Fruit fly (Drosophila melanogaster): ENCODE measurements around the gene CG14418.

DNA sequence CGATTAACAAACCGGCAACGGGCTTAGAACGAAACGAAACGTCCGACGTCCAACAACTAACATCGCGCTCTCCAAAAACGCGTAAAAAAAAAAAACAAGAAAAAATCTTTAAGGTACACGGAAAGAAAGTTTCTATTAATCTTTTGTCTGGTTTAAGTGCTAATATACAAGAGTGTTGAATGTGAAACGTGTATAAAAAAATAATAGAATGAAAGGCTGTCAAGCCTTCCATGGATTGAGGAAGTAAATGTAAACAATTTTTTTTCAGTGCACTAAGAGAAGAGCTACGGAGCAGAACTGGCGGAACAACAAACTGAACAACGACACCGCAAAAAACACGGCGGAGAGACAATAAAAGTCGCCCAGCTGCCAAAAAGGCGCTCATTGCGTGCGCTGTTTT lies 36.3 kb upstream of the CG14418 start, which contains the start of gene CG3588:
- TF ChIP-seq Myc (optimal IDR thresholded peaks at IDR 0.05), result no peak
- no peak for TF ChIP-seq sage (GFP tag; optimal IDR thresholded peaks at IDR 0.05)
- TF ChIP-seq dmrt93B (GFP tag; optimal IDR thresholded peaks at IDR 0.05), result no peak
- peak; percentile 65 for TF ChIP-seq h (GFP tag; optimal IDR thresholded peaks at IDR 0.05)
- no peak for TF ChIP-seq pan (optimal IDR thresholded peaks at IDR 0.05)
- TF ChIP-seq rgr (GFP tag; optimal IDR thresholded peaks at IDR 0.05), result peak; percentile 63
